Worm (Caenorhabditis elegans) whole organism, L2 larva: ENCODE results near the gene F58E6.13.

ENCODE experiments used
- C34F6.9 ChIP-seq: fragments of 150-350 bp; optimal IDR thresholded peaks from 2 replicates; lab custom pipeline; 2014; ENCODE audit warnings: missing biosample characterization, missing genetic modification characterization
- F13H6.1 ChIP-seq: sonication (generic microtip); optimal IDR thresholded peaks from 2 replicates; lab custom pipeline; 2016; ENCODE audit warnings: missing genetic modification characterization, missing compliant biosample characterization
- Y55F3AM.14 ChIP-seq: fragments of 200-800 bp; sonication (Bioruptor generic); optimal IDR thresholded peaks from 2 replicates; lab custom pipeline; 2018; ENCODE audit warnings: mild to moderate bottlenecking, missing genetic modification characterization, missing compliant biosample characterization
- ZK546.5 ChIP-seq: sonication (generic microtip); optimal IDR thresholded peaks from 2 replicates; lab custom pipeline; 2017; ENCODE audit warnings: missing biosample characterization, missing genetic modification characterization
- aly-2 ChIP-seq: fragments of 150-350 bp; optimal IDR thresholded peaks from 2 replicates; lab custom pipeline; 2014; ENCODE audit warnings: missing biosample characterization, missing genetic modification characterization
- ama-1 ChIP-seq: fragments of 150-350 bp; optimal IDR thresholded peaks from 2 replicates; lab custom pipeline; 2018; ENCODE audit warnings: inconsistent platforms
- blmp-1 ChIP-seq: sonication (generic microtip); optimal IDR thresholded peaks from 2 replicates; lab custom pipeline; 2017; ENCODE audit warnings: missing genetic modification characterization, mild to moderate bottlenecking, missing compliant biosample characterization, antibody characterized with exemption, moderate library complexity; ENCODE audit not compliant: insufficient read depth
- ceh-16 ChIP-seq: fragments of 150-350 bp; optimal IDR thresholded peaks from 2 replicates; lab custom pipeline; 2014; ENCODE audit warnings: missing biosample characterization, missing genetic modification characterization
- crh-2 ChIP-seq: sonication (generic microtip); optimal IDR thresholded peaks from 2 replicates; lab custom pipeline; 2017; ENCODE audit warnings: missing biosample characterization, missing genetic modification characterization
- dmd-4 ChIP-seq: sonication (generic microtip); optimal IDR thresholded peaks from 2 replicates; lab custom pipeline; 2017; ENCODE audit warnings: missing biosample characterization, missing genetic modification characterization
- elt-1 ChIP-seq: fragments of 150-350 bp; optimal IDR thresholded peaks from 2 replicates; lab custom pipeline; 2014; ENCODE audit warnings: missing biosample characterization, missing genetic modification characterization
- fos-1 ChIP-seq: fragments of 150-350 bp; optimal IDR thresholded peaks from 2 replicates; lab custom pipeline; 2014; ENCODE audit warnings: missing biosample characterization, missing genetic modification characterization
- gmeb-1 ChIP-seq: fragments of 150-350 bp; optimal IDR thresholded peaks from 2 replicates; lab custom pipeline; 2014; ENCODE audit warnings: missing biosample characterization, missing genetic modification characterization
- lin-13 ChIP-seq: fragments of 150-350 bp; optimal IDR thresholded peaks from 2 replicates; lab custom pipeline; 2014; ENCODE audit warnings: missing biosample characterization, missing genetic modification reagents, missing genetic modification characterization
- lsy-2 ChIP-seq, 2 experiments: fragments of 150-350 bp in 1 of 2; sonication (generic microtip) in 1 of 2; optimal IDR thresholded peaks; 2 replicates each; lab custom pipeline; 2014 to 2017; ENCODE audit warnings: missing biosample characterization in 2 of 2, missing genetic modification characterization in 2 of 2
- mab-5 ChIP-seq: fragments of 150-350 bp; optimal IDR thresholded peaks from 2 replicates; lab custom pipeline; 2014; ENCODE audit warnings: missing biosample characterization, missing genetic modification characterization
- mbf-1 ChIP-seq: sonication (generic microtip); optimal IDR thresholded peaks from 2 replicates; lab custom pipeline; 2017; ENCODE audit warnings: missing biosample characterization, missing genetic modification characterization
- mdl-1 ChIP-seq, 2 experiments: fragments of 150-350 bp in 1 of 2; sonication (generic microtip) in 1 of 2; optimal IDR thresholded peaks; 2 replicates each; lab custom pipeline; 2017; ENCODE audit warnings: missing biosample characterization in 2 of 2, missing genetic modification characterization in 2 of 2
- nhr-10 ChIP-seq: sonication (generic microtip); optimal IDR thresholded peaks from 2 replicates; lab custom pipeline; 2017; ENCODE audit warnings: missing biosample characterization, missing genetic modification characterization
- nhr-11 ChIP-seq: fragments of 150-350 bp; optimal IDR thresholded peaks from 2 replicates; lab custom pipeline; 2014; ENCODE audit warnings: missing biosample characterization, missing genetic modification characterization
- nhr-23 ChIP-seq: fragments of 150-350 bp; optimal IDR thresholded peaks from 2 replicates; lab custom pipeline; 2014; ENCODE audit warnings: missing biosample characterization, missing genetic modification reagents, missing genetic modification characterization
- nhr-237 ChIP-seq: fragments of 150-350 bp; optimal IDR thresholded peaks from 2 replicates; lab custom pipeline; 2014; ENCODE audit warnings: missing biosample characterization, missing genetic modification characterization
- nhr-6 ChIP-seq: fragments of 150-350 bp; optimal IDR thresholded peaks from 2 replicates; lab custom pipeline; 2014; ENCODE audit warnings: missing biosample characterization, missing genetic modification characterization
- nhr-77 ChIP-seq: fragments of 150-350 bp; optimal IDR thresholded peaks from 2 replicates; lab custom pipeline; 2014; ENCODE audit warnings: missing biosample characterization, missing genetic modification characterization
- peb-1 ChIP-seq: fragments of 150-350 bp; optimal IDR thresholded peaks from 2 replicates; lab custom pipeline; 2014; ENCODE audit warnings: missing biosample characterization, missing genetic modification characterization
- sem-4 ChIP-seq: fragments of 150-350 bp; optimal IDR thresholded peaks from 2 replicates; lab custom pipeline; 2014; ENCODE audit warnings: missing biosample characterization, missing genetic modification reagents, missing genetic modification characterization
- sma-9 ChIP-seq, 2 experiments: fragments of 150-350 bp in 1 of 2; sonication (generic microtip) in 1 of 2; optimal IDR thresholded peaks; 2 replicates each; lab custom pipeline; 2014 to 2016; ENCODE audit warnings: missing genetic modification characterization in 2 of 2, mild to moderate bottlenecking in 1 of 2, missing biosample characterization in 1 of 2, missing compliant biosample characterization in 1 of 2, missing genetic modification reagents in 1 of 2, moderate library complexity in 1 of 2
- unc-55 ChIP-seq: fragments of 150-350 bp; sonication (generic microtip); optimal IDR thresholded peaks from 3 replicates; lab custom pipeline; 2014; ENCODE audit warnings: missing biosample characterization, missing genetic modification reagents, missing genetic modification characterization
- unc-62 ChIP-seq: fragments of 150-350 bp; optimal IDR thresholded peaks from 2 replicates; lab custom pipeline; 2014; ENCODE audit warnings: missing biosample characterization, missing genetic modification reagents, missing genetic modification characterization
- zag-1 ChIP-seq: fragments of 150-350 bp; optimal IDR thresholded peaks from 2 replicates; lab custom pipeline; 2014; ENCODE audit warnings: missing biosample characterization, missing genetic modification characterization
- ztf-1 ChIP-seq: fragments of 200-800 bp; sonication (Bioruptor generic); conservative IDR thresholded peaks from 2 replicates; pipeline ENCODE4 v1.3.6; 2022; ENCODE audit warnings: missing genetic modification characterization, missing compliant biosample characterization

The F58E6.13 gene

DNA sequence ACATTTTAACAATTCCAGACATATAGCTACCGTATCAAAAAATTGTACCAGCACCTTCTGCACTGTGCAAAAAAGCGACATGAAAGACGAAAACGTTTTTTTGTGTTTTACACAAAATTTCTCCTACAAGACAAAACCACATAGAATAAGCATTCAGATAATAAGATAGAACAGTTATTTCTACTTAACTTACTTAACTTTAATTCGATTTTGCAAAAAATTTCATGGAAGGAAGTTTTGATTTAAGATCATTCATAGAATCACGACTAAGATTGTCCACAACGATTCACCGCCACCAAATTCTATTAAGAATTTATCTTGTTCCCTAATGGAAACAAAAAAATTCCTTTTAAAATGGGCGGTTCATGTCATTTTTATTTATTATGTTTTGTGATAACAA, 18.7 kb downstream of the F58E6.13 start:
- TF ChIP-seq ama-1 (lab: Kevin White, UChicago) = no peak
- TF ChIP-seq Y55F3AM.14 (GFP tag; lab: Kevin White, UChicago) = no peak
- no peak for TF ChIP-seq nhr-6 (tag; lab: Kevin White, UChicago)
- TF ChIP-seq crh-2 = no peak
- no peak for TF ChIP-seq nhr-11
- no peak for TF ChIP-seq blmp-1 (tag; lab: Kevin White, UChicago)
- TF ChIP-seq F13H6.1 (tag; lab: Kevin White, UChicago) = no peak
- TF ChIP-seq mbf-1 (tag; lab: Kevin White, UChicago) = no peak
- no peak for TF ChIP-seq unc-62 (GFP tag; lab: Kevin White, UChicago)
- TF ChIP-seq nhr-77 (tag; lab: Kevin White, UChicago) = no peak
- TF ChIP-seq ztf-1 (GFP tag; lab: Robert Waterston, UW) = no peak
- no peak for TF ChIP-seq gmeb-1 (tag; lab: Kevin White, UChicago)
- TF ChIP-seq mab-5 = no peak
- TF ChIP-seq, all 48 proteins: peak for 0

DNA sequence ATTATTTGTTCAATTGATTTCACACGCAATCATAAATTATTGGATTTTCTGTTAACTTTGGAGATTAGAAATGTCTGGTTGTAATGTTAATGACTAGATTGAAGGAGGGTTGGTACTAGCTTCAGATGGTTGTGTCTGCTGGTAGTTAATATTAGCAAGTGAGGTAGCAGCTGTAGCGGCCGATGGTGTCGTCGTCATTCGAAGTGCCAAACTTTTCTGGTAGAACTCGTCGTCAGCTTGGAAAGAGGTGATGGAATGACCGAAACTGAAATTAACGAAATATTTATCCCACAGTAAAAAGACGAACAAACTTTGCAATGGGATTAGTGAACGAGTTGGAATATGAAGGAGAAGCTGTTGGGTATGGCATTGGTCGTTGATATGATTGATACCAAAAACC, 19.5 kb downstream of the F58E6.13 start:
- TF ChIP-seq sem-4 (tag; lab: Kevin White, UChicago) (no peak), ZK546.5 (tag; lab: Kevin White, UChicago) (no peak), nhr-23 (no peak), fos-1 (tag; lab: Kevin White, UChicago) (no peak), nhr-10 (tag; lab: Kevin White, UChicago) (no peak), lin-13 (no peak), sma-9 (GFP tag; optimal IDR thresholded peaks at IDR 0.05; lab: Kevin White, UChicago) (no peak), sma-9 (tag; optimal IDR thresholded peaks at IDR 0.05; lab: Kevin White, UChicago) (no peak), peb-1 (tag; lab: Kevin White, UChicago) (no peak), Y55F3AM.14 (GFP tag; lab: Kevin White, UChicago) (no peak), gmeb-1 (tag; lab: Kevin White, UChicago) (no peak), ceh-16 (no peak), nhr-237 (tag; lab: Kevin White, UChicago) (no peak), dmd-4 (tag; lab: Kevin White, UChicago) (no peak)

ce11 chrV:9765622-9766021, 20.6 kb downstream of the F58E6.13 start:
- TF ChIP-seq C34F6.9 (tag; lab: Kevin White, UChicago) (peak; percentile 39), sma-9 (GFP tag; optimal IDR thresholded peaks at IDR 0.05; lab: Kevin White, UChicago) (peak; percentile 59), sma-9 (tag; optimal IDR thresholded peaks at IDR 0.05; lab: Kevin White, UChicago) (no peak), Y55F3AM.14 (GFP tag; lab: Kevin White, UChicago) (no peak), elt-1 (no peak), unc-55 (no peak), zag-1 (peak; percentile 0), nhr-6 (tag; lab: Kevin White, UChicago) (peak; percentile 2), mdl-1 (tag; optimal IDR thresholded peaks at IDR 0.05; lab: Kevin White, UChicago) (no peak), nhr-11 (no peak), lsy-2 (tag; optimal IDR thresholded peaks at IDR 0.05; lab: Kevin White, UChicago) (peak; percentile 20 to 81), sem-4 (tag; lab: Kevin White, UChicago) (peak; percentile 12), nhr-77 (tag; lab: Kevin White, UChicago) (no peak)

- no peak for TF ChIP-seq aly-2
- TF ChIP-seq ceh-16 = no peak
These were observed 22.9 kb downstream of the F58E6.13 start for ce11 chrV:9767941-9768340.

- TF ChIP-seq zag-1 = peak; percentile 54
- TF ChIP-seq ZK546.5 (tag; lab: Kevin White, UChicago) = no peak
- no peak for TF ChIP-seq unc-62 (GFP tag; lab: Kevin White, UChicago)
- TF ChIP-seq lsy-2 (tag; optimal IDR thresholded peaks at IDR 0.05; lab: Kevin White, UChicago) = peak in 1 of 2 experiments; percentile 30
- TF ChIP-seq sma-9 (GFP tag; optimal IDR thresholded peaks at IDR 0.05; lab: Kevin White, UChicago) = peak; percentile 56
- TF ChIP-seq sma-9 (tag; optimal IDR thresholded peaks at IDR 0.05; lab: Kevin White, UChicago) = no peak
These were observed 24.1 kb downstream of the F58E6.13 start, which contains the start of gene unc-42 for ce11 chrV:9768828-9769778. unc-42 (minus strand) TSS chrV:9769391.
